Worm (Caenorhabditis elegans) whole organism, mixed stage, embryonic: Measurements from ENCODE around the gene pdf-2.

Experiments used
- ces-1 ChIP-seq: fragments of 150-350 bp; optimal IDR thresholded peaks from 2 replicates; lab custom pipeline; 2014; ENCODE audit warnings: missing biosample characterization, missing genetic modification reagents, missing genetic modification characterization
- elt-3 ChIP-seq: fragments of 150-350 bp; optimal IDR thresholded peaks from 2 replicates; lab custom pipeline; 2014; ENCODE audit warnings: missing biosample characterization, missing genetic modification characterization
- lin-13 ChIP-seq: fragments of 150-350 bp; optimal IDR thresholded peaks from 2 replicates; lab custom pipeline; 2014; ENCODE audit warnings: missing biosample characterization, missing genetic modification characterization
- lin-32 ChIP-seq: fragments of 200-800 bp; sonication (Bioruptor generic); optimal IDR thresholded peaks from 2 replicates; lab custom pipeline; 2018; ENCODE audit warnings: mild to moderate bottlenecking, missing genetic modification characterization, missing compliant biosample characterization
- nhr-12 ChIP-seq: fragments of 150-350 bp; optimal IDR thresholded peaks from 2 replicates; lab custom pipeline; 2014; ENCODE audit warnings: missing biosample characterization, missing genetic modification characterization
- nhr-237 ChIP-seq: fragments of 150-350 bp; optimal IDR thresholded peaks from 2 replicates; lab custom pipeline; 2014; ENCODE audit warnings: missing biosample characterization, missing genetic modification characterization
- nhr-76 ChIP-seq: sonication (generic microtip); optimal IDR thresholded peaks from 2 replicates; lab custom pipeline; 2017; ENCODE audit warnings: missing biosample characterization, missing genetic modification characterization
- pha-4 ChIP-seq: fragments of 150-350 bp; optimal IDR thresholded peaks from 2 replicates; lab custom pipeline; 2018; ENCODE audit warnings: missing biosample characterization, missing genetic modification reagents, missing genetic modification characterization
- snpc-4 ChIP-seq: fragments of 150-350 bp; optimal IDR thresholded peaks from 2 replicates; lab custom pipeline; 2014; ENCODE audit warnings: missing biosample characterization, missing genetic modification characterization
- unc-39 ChIP-seq: fragments of 150-350 bp; optimal IDR thresholded peaks from 2 replicates; lab custom pipeline; 2014; ENCODE audit warnings: missing biosample characterization, missing genetic modification characterization

DNA sequence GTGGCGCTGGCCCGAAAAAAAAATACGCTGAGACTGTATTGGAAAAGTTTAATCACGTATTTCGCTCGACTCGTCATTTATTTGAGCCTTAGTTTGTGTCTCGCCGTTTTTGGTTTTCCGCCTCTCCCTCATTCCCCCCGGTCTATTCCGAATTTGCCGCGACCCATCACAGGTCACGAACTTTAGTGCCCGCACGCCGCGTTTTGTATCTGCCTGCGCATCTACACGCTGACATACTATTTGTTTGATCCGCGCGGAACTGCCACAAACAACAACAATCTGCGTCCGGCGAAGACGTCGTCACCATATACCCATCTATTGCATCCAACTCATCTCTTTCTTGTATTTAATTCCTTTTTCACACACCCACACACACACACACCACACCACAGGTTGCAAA, 47.0 kb downstream of the pdf-2 start:
- no peak for TF ChIP-seq nhr-237
- no peak for TF ChIP-seq unc-39 (tag; lab: Kevin White, UChicago)
- TF ChIP-seq nhr-12 (tag; lab: Kevin White, UChicago) = no peak
- TF ChIP-seq elt-3 = no peak
- TF ChIP-seq ces-1 (GFP tag; lab: Kevin White, UChicago) = no peak
- no peak for TF ChIP-seq nhr-76
- TF ChIP-seq pha-4 (tag; lab: Kevin White, UChicago) = no peak
- no peak for TF ChIP-seq lin-32 (GFP tag; lab: Kevin White, UChicago)
- no peak for TF ChIP-seq snpc-4 (tag; lab: Kevin White, UChicago)
- TF ChIP-seq lin-13 = no peak
